Worm (Caenorhabditis elegans): ENCODE results near the gene klf-3.

The klf-3 gene

DNA sequence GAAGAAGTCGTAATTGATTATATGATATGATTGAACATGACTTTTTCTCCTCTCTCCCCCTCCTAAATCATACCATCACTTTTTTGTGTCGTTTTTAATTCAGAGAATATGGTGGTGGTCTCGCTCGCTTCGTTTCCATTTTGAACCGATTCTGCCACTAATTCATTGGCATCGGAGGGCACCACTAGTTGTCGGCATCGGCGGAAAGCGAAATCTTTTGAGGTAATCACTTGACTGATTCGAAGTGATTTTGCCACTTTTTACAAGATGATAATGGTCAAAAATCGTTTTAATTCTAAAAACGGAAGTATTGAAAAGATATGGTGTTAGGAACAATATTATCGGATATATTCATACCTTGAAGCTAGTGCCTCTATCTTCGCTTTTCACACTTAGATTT, at the start of gene klf-3:
Gene klf-3, plus strand, starts transcription at position 109 of the 400 bp plus-strand sequence.
- TF ChIP-seq blmp-1 (tag; optimal IDR thresholded peaks at IDR 0.05; ENCODE audit: insufficient read depth) (peak; percentile 1), unc-39 (tag; optimal IDR thresholded peaks at IDR 0.05) (no peak)

DNA sequence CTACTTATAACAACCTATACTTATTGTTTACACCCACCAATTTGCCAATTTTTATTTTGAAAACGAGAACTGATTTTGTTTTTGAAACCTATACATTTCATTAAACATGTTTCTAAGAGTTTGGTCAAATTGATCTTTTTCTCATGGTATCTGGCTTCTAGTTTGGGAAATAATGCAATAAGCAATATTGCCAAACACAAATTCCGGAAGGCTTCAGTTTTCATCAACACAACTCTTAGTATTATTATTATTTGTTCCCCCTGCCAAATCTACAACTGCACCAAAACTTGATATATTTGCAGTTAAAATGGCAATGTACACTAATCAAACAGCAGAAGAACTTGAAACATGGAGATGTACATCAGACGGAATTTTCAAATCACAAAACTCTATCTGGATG, 48.0 kb upstream of the klf-3 start, which contains the start of gene sra-27:
Gene sra-27, plus strand, starts transcription at position 301 of the 400 bp plus-strand sequence.
- TF ChIP-seq egl-27 (tag; optimal IDR thresholded peaks at IDR 0.05) (no peak), C34F6.9 (tag; optimal IDR thresholded peaks at IDR 0.05) (no peak), gmeb-1 (tag; optimal IDR thresholded peaks at IDR 0.05) (no peak)

DNA sequence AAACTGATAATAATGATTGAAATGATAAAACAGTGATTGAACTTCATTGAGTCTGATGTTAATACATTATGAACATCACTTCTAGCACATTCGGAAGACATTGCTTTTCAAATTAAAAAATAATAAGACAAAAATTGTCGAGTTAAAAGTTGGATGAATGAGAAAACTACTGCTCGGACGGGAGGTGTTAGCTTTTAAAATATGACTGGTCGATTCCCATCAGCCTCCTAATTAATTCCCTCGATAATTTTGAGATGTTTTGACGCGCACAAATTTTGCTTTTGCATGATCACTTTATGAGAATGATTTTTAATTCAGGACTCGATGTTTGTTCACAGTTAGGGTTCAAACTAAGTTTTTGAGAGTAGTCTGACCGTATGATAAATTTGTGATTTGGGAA, 43.0 kb upstream of the klf-3 start, which contains the start of gene sra-28:
Gene sra-28, minus strand, starts transcription at position 101 of the 400 bp plus-strand sequence.
- TF ChIP-seq gmeb-1 (tag; optimal IDR thresholded peaks at IDR 0.05): no peak
- TF ChIP-seq mdl-1 (tag; optimal IDR thresholded peaks at IDR 0.05): no peak
- TF ChIP-seq alr-1 (tag; optimal IDR thresholded peaks at IDR 0.05): no peak
- TF ChIP-seq Y55F3AM.14 (GFP tag; optimal IDR thresholded peaks at IDR 0.05): no peak
- TF ChIP-seq F13H6.1 (tag; optimal IDR thresholded peaks at IDR 0.05): no peak
- TF ChIP-seq nhr-237 (tag; optimal IDR thresholded peaks at IDR 0.05): no peak
- TF ChIP-seq aly-2 (tag; optimal IDR thresholded peaks at IDR 0.05): no peak
- no peak for TF ChIP-seq elt-3 (tag; optimal IDR thresholded peaks at IDR 0.05)
- no peak for TF ChIP-seq lin-13 (GFP tag; optimal IDR thresholded peaks at IDR 0.05)
- TF ChIP-seq nhr-21 (tag; optimal IDR thresholded peaks at IDR 0.05): no peak
- TF ChIP-seq unc-39 (tag; optimal IDR thresholded peaks at IDR 0.05): no peak
- no peak for TF ChIP-seq nhr-12 (tag; optimal IDR thresholded peaks at IDR 0.05)
- no peak for TF ChIP-seq ztf-11 (tag; optimal IDR thresholded peaks at IDR 0.05)
- no peak for TF ChIP-seq sem-4 (tag; optimal IDR thresholded peaks at IDR 0.05)
- TF ChIP-seq ztf-1 (GFP tag; conservative IDR thresholded peaks at IDR 0.05): no peak
- TF ChIP-seq fos-1 (tag; optimal IDR thresholded peaks at IDR 0.05): no peak
- no peak for TF ChIP-seq nhr-23 (tag; optimal IDR thresholded peaks at IDR 0.05)
- TF ChIP-seq skn-1 (tag; optimal IDR thresholded peaks at IDR 0.05): no peak
- no peak for TF ChIP-seq ceh-16 (tag; optimal IDR thresholded peaks at IDR 0.05)

DNA sequence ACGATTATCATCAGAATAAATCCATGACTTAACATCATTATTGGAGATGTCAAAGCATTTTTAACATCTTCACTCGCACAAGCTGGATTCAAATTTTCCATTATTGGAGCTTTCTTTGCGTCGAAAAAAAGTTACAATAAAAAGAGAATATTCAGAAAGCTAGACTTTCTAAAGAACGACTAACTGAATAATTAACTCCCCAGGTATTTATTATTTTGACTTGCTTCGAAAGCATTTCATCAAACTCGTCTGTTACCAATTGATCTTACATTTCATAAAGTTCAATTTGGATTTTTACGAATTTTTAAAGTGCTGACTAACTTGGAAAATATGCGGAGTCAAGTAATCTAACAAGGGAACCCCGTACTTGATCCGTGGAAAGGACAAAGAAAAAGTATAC, 41.0 kb upstream of the klf-3 start, which contains the start of gene sra-29:
Gene sra-29, minus strand, starts transcription at position 101 of the 400 bp plus-strand sequence.
- TF ChIP-seq ztf-1 (GFP tag; conservative IDR thresholded peaks at IDR 0.05): no peak
- no peak for TF ChIP-seq Y55F3AM.14 (GFP tag; optimal IDR thresholded peaks at IDR 0.05)
- TF ChIP-seq unc-62 (GFP tag; optimal IDR thresholded peaks at IDR 0.05): no peak
- no peak for TF ChIP-seq nhr-12 (tag; optimal IDR thresholded peaks at IDR 0.05)
- TF ChIP-seq elt-1 (tag; optimal IDR thresholded peaks at IDR 0.05): no peak
- no peak for TF ChIP-seq unc-55 (GFP tag; optimal IDR thresholded peaks at IDR 0.05)
- TF ChIP-seq lsy-2 (tag; optimal IDR thresholded peaks at IDR 0.05): no peak
- TF ChIP-seq nhr-23 (tag; optimal IDR thresholded peaks at IDR 0.05): no peak
- no peak for TF ChIP-seq ceh-82 (tag; optimal IDR thresholded peaks at IDR 0.05)
- no peak for TF ChIP-seq snpc-4 (tag; optimal IDR thresholded peaks at IDR 0.05)
- TF ChIP-seq blmp-1 (tag; optimal IDR thresholded peaks at IDR 0.05; ENCODE audit: insufficient read depth): no peak
- TF ChIP-seq sem-4 (tag; optimal IDR thresholded peaks at IDR 0.05): no peak
- no peak for TF ChIP-seq nhr-77 (tag; optimal IDR thresholded peaks at IDR 0.05)
- no peak for TF ChIP-seq R02D3.7 (tag; optimal IDR thresholded peaks at IDR 0.05)
- no peak for TF ChIP-seq lin-11 (tag; optimal IDR thresholded peaks at IDR 0.05)
- no peak for TF ChIP-seq egl-27 (tag; optimal IDR thresholded peaks at IDR 0.05)
- no peak for TF ChIP-seq ceh-16 (tag; optimal IDR thresholded peaks at IDR 0.05)
- TF ChIP-seq gmeb-1 (tag; optimal IDR thresholded peaks at IDR 0.05): no peak
- TF ChIP-seq nhr-10 (tag; optimal IDR thresholded peaks at IDR 0.05): no peak

DNA sequence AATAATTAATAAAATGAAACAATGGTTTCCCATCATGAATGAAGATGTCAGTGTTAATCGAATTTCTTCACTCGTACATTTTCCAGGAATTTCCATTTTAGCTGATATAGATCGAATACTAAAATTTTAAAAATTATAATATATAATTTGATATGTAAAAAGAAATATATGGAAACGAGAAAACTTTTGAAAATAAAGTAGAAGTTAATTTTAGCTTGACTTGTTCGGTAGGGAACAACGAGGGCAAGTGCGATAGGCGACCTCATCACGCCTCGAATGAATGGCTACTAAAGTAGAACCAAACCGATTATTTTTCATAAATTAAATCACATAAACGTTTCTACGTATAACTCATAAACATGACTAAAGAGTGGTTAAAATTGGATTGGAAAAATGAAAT, 38.3 kb upstream of the klf-3 start, which contains the start of gene sra-31:
Gene sra-31, minus strand, starts transcription at position 101 of the 400 bp plus-strand sequence.
- TF ChIP-seq mdl-1 (tag; optimal IDR thresholded peaks at IDR 0.05) (no peak), unc-39 (tag; optimal IDR thresholded peaks at IDR 0.05) (no peak), nhr-6 (tag; optimal IDR thresholded peaks at IDR 0.05) (no peak), nhr-23 (tag; optimal IDR thresholded peaks at IDR 0.05) (no peak), lin-39 (tag; optimal IDR thresholded peaks at IDR 0.05) (no peak), R02D3.7 (tag; optimal IDR thresholded peaks at IDR 0.05) (no peak), nhr-77 (tag; optimal IDR thresholded peaks at IDR 0.05) (no peak), aly-2 (tag; optimal IDR thresholded peaks at IDR 0.05) (no peak), lin-11 (tag; optimal IDR thresholded peaks at IDR 0.05) (no peak), alr-1 (tag; optimal IDR thresholded peaks at IDR 0.05) (no peak), nhr-25 (tag; optimal IDR thresholded peaks at IDR 0.05) (no peak)

All from whole organism, L2 larva.